Worm (Caenorhabditis elegans) whole organism, late embryonic: Measurements from ENCODE around the gene tsfm-1.
A peak's percentile ranks its signal among the peaks of the same experiment; 100 is the strongest.

Experiments used
- C08G9.2 ChIP-seq: sonication (generic microtip); optimal IDR thresholded peaks from 2 replicates; lab custom pipeline; 2016; ENCODE audit warnings: mild to moderate bottlenecking, missing genetic modification characterization, moderate library complexity, missing compliant biosample characterization
- F13H6.1 ChIP-seq: sonication (generic microtip); optimal IDR thresholded peaks from 2 replicates; lab custom pipeline; 2016; ENCODE audit warnings: missing genetic modification characterization, missing compliant biosample characterization
- K09A11.1 ChIP-seq: sonication (generic microtip); optimal IDR thresholded peaks from 2 replicates; lab custom pipeline; 2017; ENCODE audit warnings: antibody characterized with exemption, mild to moderate bottlenecking, missing genetic modification characterization, missing compliant biosample characterization; ENCODE audit not compliant: insufficient read depth
- Y22D7AL.16 ChIP-seq: sonication (generic microtip); optimal IDR thresholded peaks from 2 replicates; lab custom pipeline; 2016; ENCODE audit warnings: missing genetic modification characterization, missing compliant biosample characterization
- ahr-1 ChIP-seq: sonication (generic microtip); optimal IDR thresholded peaks from 2 replicates; lab custom pipeline; 2016; ENCODE audit warnings: missing genetic modification characterization, missing compliant biosample characterization
- ama-1 ChIP-seq: fragments of 150-350 bp; optimal IDR thresholded peaks from 2 replicates; lab custom pipeline; 2014
- ceh-14 ChIP-seq: sonication (generic microtip); optimal IDR thresholded peaks from 2 replicates; lab custom pipeline; 2016; ENCODE audit warnings: missing genotype, missing genetic modification characterization, missing compliant biosample characterization
- ceh-18 ChIP-seq: sonication (generic microtip); optimal IDR thresholded peaks from 2 replicates; lab custom pipeline; 2016; ENCODE audit warnings: missing genetic modification characterization, missing compliant biosample characterization
- ceh-19 ChIP-seq: fragments of 200-800 bp; sonication (Bioruptor generic); optimal IDR thresholded peaks from 2 replicates; lab custom pipeline; 2018; ENCODE audit warnings: mild to moderate bottlenecking, missing genetic modification characterization, missing compliant biosample characterization
- ceh-2 ChIP-seq: sonication (generic microtip); optimal IDR thresholded peaks from 2 replicates; lab custom pipeline; 2016; ENCODE audit warnings: missing genotype, missing genetic modification characterization, missing compliant biosample characterization
- ceh-22 ChIP-seq: sonication (generic microtip); optimal IDR thresholded peaks from 2 replicates; lab custom pipeline; 2017; ENCODE audit warnings: missing biosample characterization, missing genetic modification characterization
- ceh-30 ChIP-seq: fragments of 150-350 bp; optimal IDR thresholded peaks from 2 replicates; lab custom pipeline; 2014; ENCODE audit warnings: missing biosample characterization, missing genetic modification characterization
- ceh-45 ChIP-seq: fragments of 200-800 bp; sonication (Bioruptor generic); IDR thresholded peaks from 2 replicates; pipeline ENCODE4 v1.3.6; 2022; ENCODE audit warnings: missing genetic modification reagents, missing genetic modification characterization, missing compliant biosample characterization
- ceh-48 ChIP-seq: sonication (generic microtip); optimal IDR thresholded peaks from 2 replicates; lab custom pipeline; 2016; ENCODE audit warnings: missing genetic modification characterization, inconsistent platforms, missing compliant biosample characterization
- ceh-9 ChIP-seq: sonication (generic microtip); optimal IDR thresholded peaks from 2 replicates; lab custom pipeline; 2016; ENCODE audit warnings: mild to moderate bottlenecking, missing genetic modification characterization, inconsistent platforms, missing compliant biosample characterization
- dve-1 ChIP-seq: sonication (generic microtip); optimal IDR thresholded peaks from 2 replicates; lab custom pipeline; 2017; ENCODE audit warnings: antibody characterized with exemption, mild to moderate bottlenecking, missing genetic modification characterization, missing compliant biosample characterization
- elt-4 ChIP-seq: sonication (generic microtip); optimal IDR thresholded peaks from 2 replicates; lab custom pipeline; 2016; ENCODE audit warnings: missing genetic modification characterization, missing compliant biosample characterization
- ets-4 ChIP-seq: sonication (generic microtip); optimal IDR thresholded peaks from 2 replicates; lab custom pipeline; 2016; ENCODE audit warnings: missing genetic modification characterization, missing compliant biosample characterization
- fkh-6 ChIP-seq: sonication (generic microtip); optimal IDR thresholded peaks from 2 replicates; lab custom pipeline; 2016; ENCODE audit warnings: missing genetic modification characterization, missing compliant biosample characterization
- hlh-13 ChIP-seq: fragments of 200-800 bp; sonication (Bioruptor generic); optimal IDR thresholded peaks from 2 replicates; lab custom pipeline; 2018; ENCODE audit warnings: mild to moderate bottlenecking, missing genetic modification characterization, missing compliant biosample characterization
- hlh-15 ChIP-seq: sonication (generic microtip); optimal IDR thresholded peaks from 2 replicates; lab custom pipeline; 2016; ENCODE audit warnings: missing genetic modification characterization, missing compliant biosample characterization
- hlh-30 ChIP-seq: sonication (generic microtip); optimal IDR thresholded peaks from 2 replicates; lab custom pipeline; 2017; ENCODE audit warnings: antibody characterized with exemption, missing genetic modification characterization, missing compliant biosample characterization; ENCODE audit not compliant: insufficient read depth
- hlh-6 ChIP-seq: sonication (generic microtip); optimal IDR thresholded peaks from 2 replicates; lab custom pipeline; 2016; ENCODE audit warnings: missing genotype, missing genetic modification characterization, missing compliant biosample characterization
- lim-6 ChIP-seq: sonication (generic microtip); optimal IDR thresholded peaks from 2 replicates; lab custom pipeline; 2016; ENCODE audit warnings: missing genetic modification characterization, missing compliant biosample characterization
- madf-2 ChIP-seq: sonication (generic microtip); optimal IDR thresholded peaks from 2 replicates; lab custom pipeline; 2017; ENCODE audit warnings: missing genetic modification characterization, missing compliant biosample characterization
- mec-3 ChIP-seq: sonication (generic microtip); optimal IDR thresholded peaks from 2 replicates; lab custom pipeline; 2016; ENCODE audit warnings: borderline replicate concordance, missing genetic modification characterization, missing compliant biosample characterization
- nfya-1 ChIP-seq: sonication (generic microtip); optimal IDR thresholded peaks from 2 replicates; lab custom pipeline; 2017; ENCODE audit warnings: missing genetic modification characterization, mild to moderate bottlenecking, missing compliant biosample characterization, antibody characterized with exemption, moderate library complexity
- nhr-11 ChIP-seq: fragments of 150-350 bp; optimal IDR thresholded peaks from 2 replicates; lab custom pipeline; 2014; ENCODE audit warnings: missing biosample characterization, missing genetic modification characterization
- nhr-232 ChIP-seq: sonication (generic microtip); optimal IDR thresholded peaks from 2 replicates; lab custom pipeline; 2016; ENCODE audit warnings: missing genetic modification characterization, missing compliant biosample characterization
- pha-4 ChIP-seq: fragments of 150-350 bp; optimal IDR thresholded peaks from 2 replicates; lab custom pipeline; 2018; ENCODE audit warnings: missing biosample characterization, missing genetic modification reagents, missing genetic modification characterization
- pqm-1 ChIP-seq: sonication (generic microtip); optimal IDR thresholded peaks from 2 replicates; lab custom pipeline; 2016; ENCODE audit warnings: missing genetic modification characterization, missing compliant biosample characterization
- pros-1 ChIP-seq: fragments of 150-350 bp; optimal IDR thresholded peaks from 2 replicates; lab custom pipeline; 2014; ENCODE audit warnings: missing biosample characterization, missing genetic modification reagents, missing genetic modification characterization
- ref-2 ChIP-seq: sonication (generic microtip); optimal IDR thresholded peaks from 2 replicates; lab custom pipeline; 2016; ENCODE audit warnings: missing genetic modification characterization, missing compliant biosample characterization
- sdc-2 ChIP-seq: sonication (generic microtip); optimal IDR thresholded peaks from 2 replicates; lab custom pipeline; 2016; ENCODE audit warnings: missing genotype, missing genetic modification characterization, missing compliant biosample characterization
- sox-4 ChIP-seq: sonication (generic microtip); optimal IDR thresholded peaks from 2 replicates; lab custom pipeline; 2017; ENCODE audit warnings: mild to moderate bottlenecking, missing genetic modification characterization, inconsistent platforms, missing compliant biosample characterization
- syd-9 ChIP-seq: sonication (generic microtip); optimal IDR thresholded peaks from 2 replicates; lab custom pipeline; 2016; ENCODE audit warnings: mild to moderate bottlenecking, missing genetic modification characterization, moderate library complexity, missing compliant biosample characterization
- tbx-2 ChIP-seq: sonication (generic microtip); optimal IDR thresholded peaks from 2 replicates; lab custom pipeline; 2016; ENCODE audit warnings: missing genetic modification characterization, missing compliant biosample characterization
- tbx-7 ChIP-seq: sonication (generic microtip); optimal IDR thresholded peaks from 2 replicates; lab custom pipeline; 2016; ENCODE audit warnings: missing genotype, missing genetic modification characterization, missing compliant biosample characterization
- unc-3 ChIP-seq, 2 experiments: fragments of 200-800 bp in 1 of 2; sonication (Bioruptor generic) in 1 of 2; sonication (generic microtip) in 1 of 2; conservative IDR thresholded peaks in 1 of 2; optimal IDR thresholded peaks in 1 of 2; 2 replicates each; pipeline versions ENCODE4 v1.3.6 to Lab custom; 2016 to 2022; ENCODE audit warnings: missing compliant biosample characterization in 2 of 2, missing genetic modification characterization in 2 of 2, missing genetic modification reagents in 1 of 2
- unc-42 ChIP-seq: sonication (generic microtip); optimal IDR thresholded peaks from 2 replicates; lab custom pipeline; 2016; ENCODE audit warnings: missing genotype, missing genetic modification characterization, missing compliant biosample characterization
- zip-5 ChIP-seq: sonication (generic microtip); optimal IDR thresholded peaks from 2 replicates; lab custom pipeline; 2016; ENCODE audit warnings: missing genetic modification characterization, missing compliant biosample characterization
- ztf-16 ChIP-seq: sonication (generic microtip); optimal IDR thresholded peaks from 2 replicates; lab custom pipeline; 2017; ENCODE audit warnings: missing genetic modification characterization, missing compliant biosample characterization

tsfm-1 gene

ce11 chrV:12317894-12318553, 46.7 kb upstream of the tsfm-1 start, which contains the start of the genes R04F11.5 and R04F11.2 (continued):
- TF ChIP-seq syd-9 (tag; lab: Kevin White, UChicago): no peak
- peak; percentile 15 for TF ChIP-seq unc-42 (tag; lab: Kevin White, UChicago)
- TF ChIP-seq ref-2 (tag; lab: Kevin White, UChicago): peak; percentile 12
- no peak for TF ChIP-seq ceh-9 (tag; lab: Kevin White, UChicago)
- TF ChIP-seq ceh-48 (tag; lab: Kevin White, UChicago): no peak
- TF ChIP-seq hlh-13 (GFP tag; lab: Kevin White, UChicago): no peak
- no peak for TF ChIP-seq ceh-2 (tag; lab: Kevin White, UChicago)
- no peak for TF ChIP-seq ceh-14
- TF ChIP-seq K09A11.1: no peak
- TF ChIP-seq pros-1: no peak
- no peak for TF ChIP-seq ceh-22 (tag; lab: Kevin White, UChicago)
- TF ChIP-seq ama-1 (lab: Kevin White, UChicago): no peak
- no peak for TF ChIP-seq madf-2 (tag; lab: Kevin White, UChicago)
- TF ChIP-seq elt-4 (tag; lab: Kevin White, UChicago): no peak
- TF ChIP-seq hlh-6 (tag; lab: Kevin White, UChicago): no peak
- no peak for TF ChIP-seq ceh-19
- TF ChIP-seq zip-5: no peak
- TF ChIP-seq ceh-18 (tag; lab: Kevin White, UChicago): peak; percentile 8
- TF ChIP-seq pha-4 (tag; lab: Kevin White, UChicago): no peak
- TF ChIP-seq nhr-232 (tag; lab: Kevin White, UChicago): no peak
- no peak for TF ChIP-seq lim-6 (tag; lab: Kevin White, UChicago)

- TF ChIP-seq pros-1 (no peak), hlh-15 (tag; lab: Kevin White, UChicago) (no peak), ceh-22 (tag; lab: Kevin White, UChicago) (no peak), nhr-11 (tag; lab: Kevin White, UChicago) (no peak), zip-5 (no peak), mec-3 (tag; lab: Kevin White, UChicago) (no peak), ceh-45 (GFP tag; lab: Robert Waterston, UW) (no peak), ztf-16 (no peak), syd-9 (tag; lab: Kevin White, UChicago) (no peak), dve-1 (tag; lab: Kevin White, UChicago) (no peak), ceh-30 (tag; lab: Kevin White, UChicago) (no peak), madf-2 (tag; lab: Kevin White, UChicago) (no peak), hlh-30 (tag; lab: Kevin White, UChicago) (no peak)
These were observed 45.7 kb upstream of the tsfm-1 start, which contains the start of gene R04F11.3 for ce11 chrV:12317080-12317479. Gene R04F11.3 (minus strand): TSS chrV:12317180.

ce11 chrV:12316076-12316475, 44.7 kb upstream of the tsfm-1 start:
- TF ChIP-seq hlh-6 (tag; lab: Kevin White, UChicago) (no peak), unc-3 (GFP tag; conservative IDR thresholded peaks at IDR 0.05; lab: Robert Waterston, UW) (no peak), unc-3 (tag; optimal IDR thresholded peaks at IDR 0.05; lab: Kevin White, UChicago) (no peak), ets-4 (tag; lab: Kevin White, UChicago) (no peak), lim-6 (tag; lab: Kevin White, UChicago) (no peak), ahr-1 (tag; lab: Kevin White, UChicago) (no peak), ama-1 (lab: Kevin White, UChicago) (no peak), F13H6.1 (tag; lab: Kevin White, UChicago) (no peak), sdc-2 (no peak), elt-4 (tag; lab: Kevin White, UChicago) (no peak), sox-4 (no peak), ceh-48 (tag; lab: Kevin White, UChicago) (no peak), fkh-6 (no peak), nfya-1 (tag; lab: Kevin White, UChicago) (no peak), tbx-2 (no peak), C08G9.2 (tag; lab: Kevin White, UChicago) (no peak), K09A11.1 (no peak), tbx-7 (tag; lab: Kevin White, UChicago) (no peak), syd-9 (tag; lab: Kevin White, UChicago) (no peak), pqm-1 (tag; lab: Kevin White, UChicago) (no peak), Y22D7AL.16 (no peak)
- TF ChIP-seq, all 69 proteins: peak for 0
